Worm (Caenorhabditis elegans) whole organism, L4 larva: ENCODE results near the gene K01A2.10.
A peak's percentile ranks its signal among the peaks of the same experiment; 100 is the strongest.
"Not testable (repeated sequence)": the region's sequence is repeated elsewhere in the genome, so short reads cannot be mapped to it uniquely, and the experiment has no call there.

Source experiments
- D1046.2 ChIP-seq: fragments of 200-800 bp; sonication (Bioruptor generic); IDR thresholded peaks from 2 replicates; pipeline ENCODE4 v1.3.6; 2022; ENCODE audit warnings: missing genetic modification characterization, missing compliant biosample characterization
- F26F4.8 ChIP-seq: fragments of 200-800 bp; sonication (Bioruptor generic); conservative IDR thresholded peaks from 2 replicates; pipeline ENCODE4 v1.3.6; 2022; ENCODE audit warnings: missing genetic modification characterization, missing compliant biosample characterization
- T20F7.1 ChIP-seq: fragments of 200-800 bp; sonication (Bioruptor generic); optimal IDR thresholded peaks from 2 replicates; lab custom pipeline; 2018; ENCODE audit warnings: mild to moderate bottlenecking, missing genetic modification characterization, missing compliant biosample characterization
- aha-1 ChIP-seq: fragments of 150-350 bp; peaks from one replicate; lab custom pipeline; 2014; ENCODE audit warnings: missing biosample characterization, missing genetic modification characterization
- ceh-28 ChIP-seq: fragments of 150-350 bp; optimal IDR thresholded peaks from 2 replicates; lab custom pipeline; 2014; ENCODE audit warnings: missing biosample characterization, missing genetic modification reagents, missing genetic modification characterization
- dve-1 ChIP-seq: sonication (generic microtip); optimal IDR thresholded peaks from 2 replicates; lab custom pipeline; 2017; ENCODE audit warnings: antibody characterized with exemption, mild to moderate bottlenecking, missing genetic modification characterization, missing compliant biosample characterization; ENCODE audit not compliant: insufficient read depth
- egl-27 ChIP-seq: sonication (generic microtip); optimal IDR thresholded peaks from 3 replicates; lab custom pipeline; 2017; ENCODE audit warnings: missing biosample characterization, missing genetic modification reagents, missing genetic modification characterization
- gei-8 ChIP-seq: fragments of 200-800 bp; sonication (Bioruptor generic); optimal IDR thresholded peaks from 2 replicates; lab custom pipeline; 2018; ENCODE audit warnings: mild to moderate bottlenecking, missing genetic modification characterization, missing compliant biosample characterization
- hlh-11 ChIP-seq: fragments of 200-800 bp; sonication (Bioruptor generic); optimal IDR thresholded peaks from 2 replicates; lab custom pipeline; 2018; ENCODE audit warnings: mild to moderate bottlenecking, missing genetic modification characterization, missing compliant biosample characterization
- hlh-30 ChIP-seq: sonication (generic microtip); optimal IDR thresholded peaks from 2 replicates; lab custom pipeline; 2017; ENCODE audit warnings: antibody characterized with exemption, mild to moderate bottlenecking, missing genetic modification characterization, missing compliant biosample characterization; ENCODE audit not compliant: insufficient read depth
- lin-1 ChIP-seq: fragments of 200-800 bp; sonication (Bioruptor generic); IDR thresholded peaks from 2 replicates; pipeline ENCODE4 v1.3.6; 2022; ENCODE audit warnings: missing genetic modification reagents, missing genetic modification characterization, missing compliant biosample characterization
- lin-38 ChIP-seq: fragments of 200-800 bp; sonication (Bioruptor generic); IDR thresholded peaks from 2 replicates; pipeline ENCODE4 v1.3.6; 2022; ENCODE audit warnings: missing genetic modification reagents, missing genetic modification characterization, missing compliant biosample characterization
- lir-3 ChIP-seq: sonication (generic microtip); optimal IDR thresholded peaks from 2 replicates; lab custom pipeline; 2016; ENCODE audit warnings: mild to moderate bottlenecking, missing genetic modification characterization, missing compliant biosample characterization
- madf-5 ChIP-seq, 2 experiments: fragments of 200-800 bp; sonication (Bioruptor generic); IDR thresholded peaks; 2 replicates each; pipeline ENCODE4 v1.3.6; 2022; ENCODE audit warnings: missing compliant biosample characterization in 2 of 2, missing genetic modification characterization in 2 of 2
- mdl-1 ChIP-seq, 2 experiments: fragments of 150-350 bp in 1 of 2; sonication (generic microtip) in 1 of 2; optimal IDR thresholded peaks; 2 replicates each; lab custom pipeline; 2014 to 2017; ENCODE audit warnings: missing biosample characterization in 2 of 2, missing genetic modification characterization in 2 of 2
- mdt-29 ChIP-seq: fragments of 200-800 bp; sonication (Bioruptor generic); IDR thresholded peaks from 2 replicates; pipeline ENCODE4 v1.3.6; 2022; ENCODE audit warnings: missing genetic modification reagents, missing genetic modification characterization, missing compliant biosample characterization
- mxl-3 ChIP-seq: fragments of 200-800 bp; sonication (Bioruptor generic); optimal IDR thresholded peaks from 2 replicates; lab custom pipeline; 2018; ENCODE audit warnings: mild to moderate bottlenecking, missing genetic modification characterization, missing compliant biosample characterization
- nhr-28 ChIP-seq: fragments of 150-350 bp; optimal IDR thresholded peaks from 2 replicates; lab custom pipeline; 2014; ENCODE audit warnings: missing biosample characterization, missing genetic modification characterization
- nhr-42 ChIP-seq: fragments of 200-800 bp; sonication (Bioruptor generic); IDR thresholded peaks from 2 replicates; pipeline ENCODE4 v1.3.6; 2022; ENCODE audit warnings: missing genetic modification characterization, missing compliant biosample characterization
- pha-4 ChIP-seq, 2 experiments: fragments of 150-350 bp in 1 of 2; fragments of 200-800 bp in 1 of 2; sonication (Bioruptor generic) in 1 of 2; IDR thresholded peaks in 1 of 2; optimal IDR thresholded peaks in 1 of 2; 2 replicates each; pipeline versions ENCODE4 v1.3.6 to Lab custom; 2014 to 2022; ENCODE audit warnings: missing genetic modification characterization in 2 of 2, missing genetic modification reagents in 2 of 2, missing biosample characterization in 1 of 2, missing compliant biosample characterization in 1 of 2
- saeg-2 ChIP-seq: fragments of 200-800 bp; sonication (Bioruptor generic); IDR thresholded peaks from 2 replicates; pipeline ENCODE4 v1.3.6; 2022; ENCODE audit warnings: missing genetic modification reagents, missing genetic modification characterization, missing compliant biosample characterization
- sdz-12 ChIP-seq: fragments of 200-800 bp; sonication (Bioruptor generic); optimal IDR thresholded peaks from 2 replicates; lab custom pipeline; 2018; ENCODE audit warnings: mild to moderate bottlenecking, missing genetic modification characterization, missing compliant biosample characterization
- snpc-1.2 ChIP-seq: fragments of 200-800 bp; sonication (Bioruptor generic); IDR thresholded peaks from 2 replicates; pipeline ENCODE4 v1.3.6; 2022; ENCODE audit warnings: missing genetic modification reagents, missing genetic modification characterization, missing compliant biosample characterization
- unc-130 ChIP-seq: sonication (generic microtip); optimal IDR thresholded peaks from 2 replicates; lab custom pipeline; 2016; ENCODE audit warnings: missing genetic modification reagents, missing genetic modification characterization, missing compliant biosample characterization
- unc-62 ChIP-seq, 3 experiments: fragments of 150-350 bp in 1 of 3; sonication (generic microtip); optimal IDR thresholded peaks in 2 of 3; peaks in 1 of 3; 1 replicate in 1 of 3; 2 replicates in 2 of 3; lab custom pipeline; 2014 to 2017; ENCODE audit warnings: missing biosample characterization in 3 of 3, missing genetic modification characterization in 3 of 3, missing genetic modification reagents in 3 of 3, missing genotype in 1 of 3
- zag-1 ChIP-seq: fragments of 150-350 bp; optimal IDR thresholded peaks from 2 replicates; lab custom pipeline; 2014; ENCODE audit warnings: missing biosample characterization, missing genetic modification characterization
- zfp-2 ChIP-seq: sonication (generic microtip); optimal IDR thresholded peaks from 2 replicates; lab custom pipeline; 2016; ENCODE audit warnings: mild to moderate bottlenecking, missing genetic modification characterization, missing compliant biosample characterization
- zfp-3 ChIP-seq: fragments of 200-800 bp; sonication (Bioruptor generic); conservative IDR thresholded peaks from 2 replicates; pipeline ENCODE4 v1.3.6; 2022; ENCODE audit warnings: missing genetic modification reagents, missing genetic modification characterization, missing compliant biosample characterization

Gene K01A2.10

ce11 chrII:325639-326350 lies 2.9 kb upstream of the K01A2.10 start, which contains the start of gene sgcb-1:
TSS of gene sgcb-1 (plus strand) at chrII:326300.
- TF ChIP-seq sdz-12 (GFP tag; lab: Kevin White, UChicago) (no peak), mdt-29 (GFP tag; lab: Robert Waterston, UW) (no peak), aha-1 (tag; lab: Kevin White, UChicago) (peak; percentile 56), snpc-1.2 (no peak), dve-1 (tag; lab: Kevin White, UChicago) (no peak), zfp-2 (no peak), hlh-30 (tag; lab: Kevin White, UChicago) (peak; percentile 24), mxl-3 (no peak), lir-3 (tag; lab: Kevin White, UChicago) (no peak), zag-1 (tag; lab: Kevin White, UChicago) (no peak), T20F7.1 (GFP tag; lab: Kevin White, UChicago) (no peak), mdl-1 (tag; optimal IDR thresholded peaks at IDR 0.05; lab: Kevin White, UChicago) (no peak), madf-5 (GFP tag; IDR thresholded peaks at IDR 0.05; lab: Robert Waterston, UW) (no peak), nhr-28 (no peak), hlh-11 (peak; percentile 6)

- TF ChIP-seq unc-130 (GFP tag; lab: Kevin White, UChicago) (no peak), unc-62 (GFP tag; optimal IDR thresholded peaks at IDR 0.05 in 1 of 2; lab: Kevin White, UChicago) (peak in 1 of 2 experiments; percentile 74), unc-62 (tag; optimal IDR thresholded peaks at IDR 0.05; lab: Kevin White, UChicago) (no peak)
Measured at ce11 chrII:321183-321582, 1.7 kb downstream of the K01A2.10 start.

DNA sequence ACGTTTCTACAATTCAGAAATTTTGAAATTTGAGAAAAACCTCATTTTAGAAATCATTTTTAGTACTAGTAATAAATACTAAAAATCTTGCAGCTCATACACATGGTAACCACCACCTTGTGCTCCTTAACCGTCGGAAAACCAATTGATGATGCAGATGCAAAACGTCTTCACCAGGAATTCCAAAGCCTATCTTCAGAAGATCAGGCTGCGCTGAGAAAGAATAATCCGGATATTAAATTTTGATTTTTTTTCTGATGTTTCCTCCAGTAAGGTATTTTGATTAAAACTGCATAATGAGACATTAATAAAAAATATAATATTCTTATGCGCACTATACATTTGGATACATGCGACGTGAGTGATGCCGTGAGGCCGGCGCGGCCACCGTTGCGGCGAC lies 2.1 kb downstream of the K01A2.10 start:
- no peak for TF ChIP-seq ceh-28
- TF ChIP-seq aha-1 (tag; lab: Kevin White, UChicago) = peak; percentile 51

- no peak for TF ChIP-seq hlh-11
- TF ChIP-seq hlh-30 (tag; lab: Kevin White, UChicago) = peak; percentile 48
- TF ChIP-seq nhr-28 = peak; percentile 58
- no peak for TF ChIP-seq gei-8 (GFP tag; lab: Kevin White, UChicago)
Measured at ce11 chrII:319459-319858, 3.4 kb downstream of the K01A2.10 start, which contains the start of gene far-7. TSS of gene far-7 (plus strand) at chrII:319789.

ce11 chrII:313540-313939 lies 9.4 kb downstream of the K01A2.10 start:
- no peak for TF ChIP-seq zfp-3 (GFP tag; lab: Robert Waterston, UW)
- no peak for TF ChIP-seq nhr-42
- TF ChIP-seq snpc-1.2 = no peak
- no peak for TF ChIP-seq lin-1 (GFP tag; lab: Robert Waterston, UW)
- no peak for TF ChIP-seq mxl-3
- no peak for TF ChIP-seq egl-27 (tag; lab: Kevin White, UChicago)
- no peak for TF ChIP-seq saeg-2 (GFP tag; lab: Robert Waterston, UW)
- TF ChIP-seq pha-4 (GFP tag; IDR thresholded peaks at IDR 0.05; lab: Robert Waterston, UW) = no peak
- TF ChIP-seq pha-4 (tag; optimal IDR thresholded peaks at IDR 0.05; lab: Kevin White, UChicago) = no peak

- TF ChIP-seq F26F4.8 (GFP tag; lab: Robert Waterston, UW); D1046.2; lin-38: not testable (repeated sequence)
Measured at ce11 chrII:312110-312509, 10.8 kb downstream of the K01A2.10 start, which contains the start of gene mps-2. TSS of gene mps-2 (minus strand) at chrII:312210.
